Fruit fly (Drosophila melanogaster): ENCODE data around the gene CG9948.

Gene CG9948

dm6 chr3L:6977391-6977790, 21.6 kb downstream of the CG9948 start:
- TF ChIP-seq Ets96B (tag; optimal IDR thresholded peaks at IDR 0.05) (peak; percentile 56), CG1621 (tag; optimal IDR thresholded peaks at IDR 0.05) (peak; percentile 22), CG9139 (GFP tag; optimal IDR thresholded peaks at IDR 0.05) (no peak), CG6163 (GFP tag; IDR thresholded peaks at IDR 0.05) (peak; percentile 92), CG11902 (GFP tag; optimal IDR thresholded peaks at IDR 0.05) (peak; percentile 29), CG11762 (GFP tag; optimal IDR thresholded peaks at IDR 0.05; ENCODE audit: insufficient read depth) (peak; percentile 52), Hr38 (GFP tag; optimal IDR thresholded peaks at IDR 0.05) (no peak), Sox15 (GFP tag; optimal IDR thresholded peaks at IDR 0.05) (peak; percentile 13), Met (GFP tag; optimal IDR thresholded peaks at IDR 0.05) (peak; percentile 67), acj6 (GFP tag; optimal IDR thresholded peaks at IDR 0.05) (peak; percentile 67), vri (GFP tag; optimal IDR thresholded peaks at IDR 0.05) (peak; percentile 13), lz (GFP tag; optimal IDR thresholded peaks at IDR 0.05) (peak; percentile 36), pdm3 (GFP tag; optimal IDR thresholded peaks at IDR 0.05) (peak; percentile 41), Smox (GFP tag; optimal IDR thresholded peaks at IDR 0.05) (peak; percentile 47), Hr39 (GFP tag; optimal IDR thresholded peaks at IDR 0.05) (peak; percentile 20), CG8119 (GFP tag; IDR thresholded peaks at IDR 0.05) (peak; percentile 87), fkh (GFP tag; optimal IDR thresholded peaks at IDR 0.05) (no peak), CG7368 (GFP tag; optimal IDR thresholded peaks at IDR 0.05) (peak; percentile 21), fd85E (GFP tag; optimal IDR thresholded peaks at IDR 0.05) (no peak), Gug (GFP tag; IDR thresholded peaks at IDR 0.05) (peak; percentile 82), Hr4 (GFP tag; optimal IDR thresholded peaks at IDR 0.05) (peak; percentile 73), cyc (GFP tag; optimal IDR thresholded peaks at IDR 0.05) (peak; percentile 46), CG31627 (GFP tag; optimal IDR thresholded peaks at IDR 0.05) (peak; percentile 17), CG16779 (tag; optimal IDR thresholded peaks at IDR 0.05) (peak; percentile 37), spab (GFP tag; optimal IDR thresholded peaks at IDR 0.05) (peak; percentile 21), CG4318 (GFP tag; optimal IDR thresholded peaks at IDR 0.05) (peak; percentile 66), CG6854 (GFP tag; optimal IDR thresholded peaks at IDR 0.05) (peak; percentile 34), CG32006 (GFP tag; optimal IDR thresholded peaks at IDR 0.05) (peak; percentile 79), dac (GFP tag; optimal IDR thresholded peaks at IDR 0.05) (peak; percentile 10), topi (GFP tag; optimal IDR thresholded peaks at IDR 0.05) (peak; percentile 57), ss (GFP tag; optimal IDR thresholded peaks at IDR 0.05) (peak; percentile 52 to 61), CG10631 (GFP tag; optimal IDR thresholded peaks at IDR 0.05) (peak; percentile 75), CG34406 (GFP tag; optimal IDR thresholded peaks at IDR 0.05) (peak; percentile 70), dsx (GFP tag; optimal IDR thresholded peaks at IDR 0.05; ENCODE audit: poor library complexity, severe bottlenecking) (peak; percentile 28), svp (GFP tag) (peak; percentile 89), Ets21C (GFP tag; optimal IDR thresholded peaks at IDR 0.05) (peak; percentile 28), Lpt (GFP tag; optimal IDR thresholded peaks at IDR 0.05) (peak; percentile 79), CG3919 (GFP tag; optimal IDR thresholded peaks at IDR 0.05) (peak; percentile 73), net (GFP tag; optimal IDR thresholded peaks at IDR 0.05) (peak; percentile 54), CG3032 (tag; optimal IDR thresholded peaks at IDR 0.05) (peak; percentile 62), CG6808 (GFP tag; optimal IDR thresholded peaks at IDR 0.05) (peak; percentile 50), CG11294 (GFP tag; IDR thresholded peaks at IDR 0.05) (peak; percentile 67), Eip93F (GFP tag; optimal IDR thresholded peaks at IDR 0.05) (no peak), achi (GFP tag; optimal IDR thresholded peaks at IDR 0.05) (peak; percentile 77), Sox14 (GFP tag; optimal IDR thresholded peaks at IDR 0.05) (peak; percentile 17), Sox102F (GFP tag; optimal IDR thresholded peaks at IDR 0.05) (peak; percentile 62), Blimp-1 (GFP tag; optimal IDR thresholded peaks at IDR 0.05) (peak; percentile 31), Eip75B (GFP tag; optimal IDR thresholded peaks at IDR 0.05) (peak; percentile 17), CG8319 (GFP tag; optimal IDR thresholded peaks at IDR 0.05) (peak; percentile 29), CG10669 (GFP tag; optimal IDR thresholded peaks at IDR 0.05) (peak; percentile 60), CG6276 (GFP tag; optimal IDR thresholded peaks at IDR 0.05) (peak; percentile 55), eg (GFP tag; IDR thresholded peaks at IDR 0.05) (peak; percentile 89)

Measured in whole organism, prepupa.